Worm (Caenorhabditis elegans) whole organism, young adult: ENCODE data around the gene Y62H9A.16.

Source experiments
- B0261.1 ChIP-seq: sonication (generic microtip); optimal IDR thresholded peaks from 2 replicates; lab custom pipeline; 2016; ENCODE audit warnings: mild to moderate bottlenecking, missing genetic modification characterization, moderate library complexity, missing compliant biosample characterization
- F33H1.4 ChIP-seq: fragments of 200-800 bp; sonication (Bioruptor generic); IDR thresholded peaks from 2 replicates; pipeline ENCODE4 v1.3.6; 2022; ENCODE audit warnings: missing genetic modification reagents, missing genetic modification characterization, missing compliant biosample characterization
- F55B11.4 ChIP-seq: sonication (generic microtip); optimal IDR thresholded peaks from 2 replicates; lab custom pipeline; 2016; ENCODE audit warnings: missing compliant biosample characterization, missing genetic modification characterization, borderline replicate concordance; ENCODE audit not compliant: insufficient read depth
- F57C9.4 ChIP-seq: sonication (generic microtip); optimal IDR thresholded peaks from 2 replicates; lab custom pipeline; 2017; ENCODE audit warnings: mild to moderate bottlenecking, missing genetic modification characterization, missing compliant biosample characterization
- Y53G8AR.9 ChIP-seq: fragments of 200-800 bp; sonication (Bioruptor generic); conservative IDR thresholded peaks from 2 replicates; pipeline ENCODE4 v1.3.6; 2022; ENCODE audit warnings: missing genetic modification reagents, missing genetic modification characterization, missing compliant biosample characterization
- Y67H2A.10 ChIP-seq: fragments of 200-800 bp; sonication (Bioruptor generic); conservative IDR thresholded peaks from 2 replicates; pipeline ENCODE4 v1.3.6; 2022; ENCODE audit warnings: missing genetic modification reagents, missing genetic modification characterization, missing compliant biosample characterization
- akir-1 ChIP-seq: fragments of 200-800 bp; sonication (Bioruptor generic); optimal IDR thresholded peaks from 2 replicates; lab custom pipeline; 2018; ENCODE audit warnings: mild to moderate bottlenecking, missing genetic modification characterization, moderate library complexity, missing compliant biosample characterization
- ama-1 ChIP-seq, 3 experiments: fragments of 150-350 bp in 1 of 3; sonication (generic microtip) in 2 of 3; optimal IDR thresholded peaks; 2 replicates each; lab custom pipeline; 2014 to 2018; ENCODE audit warnings: missing biosample characterization in 2 of 3, missing genetic modification characterization in 2 of 3, missing genetic modification reagents in 2 of 3
- aptf-2 ChIP-seq: fragments of 200-800 bp; sonication (Bioruptor generic); conservative IDR thresholded peaks from 2 replicates; pipeline ENCODE4 v1.3.6; 2022; ENCODE audit warnings: missing genetic modification reagents, missing genetic modification characterization, missing compliant biosample characterization
- atf-7 ChIP-seq: sonication (generic microtip); optimal IDR thresholded peaks from 2 replicates; lab custom pipeline; 2017; ENCODE audit warnings: mild to moderate bottlenecking, missing genetic modification characterization, missing compliant biosample characterization
- ceh-40 ChIP-seq: fragments of 200-800 bp; sonication (Bioruptor generic); IDR thresholded peaks from 2 replicates; pipeline ENCODE4 v1.3.6; 2022; ENCODE audit warnings: missing genetic modification characterization, missing compliant biosample characterization
- ceh-79 ChIP-seq: sonication (generic microtip); optimal IDR thresholded peaks from 2 replicates; lab custom pipeline; 2017; ENCODE audit warnings: mild to moderate bottlenecking, missing genetic modification characterization, missing compliant biosample characterization
- chd-7 ChIP-seq: sonication (generic microtip); optimal IDR thresholded peaks from 2 replicates; lab custom pipeline; 2016; ENCODE audit warnings: mild to moderate bottlenecking, missing genetic modification characterization, moderate library complexity, missing compliant biosample characterization
- die-1 ChIP-seq: sonication (generic microtip); optimal IDR thresholded peaks from 2 replicates; lab custom pipeline; 2016; ENCODE audit warnings: missing genotype, mild to moderate bottlenecking, missing genetic modification characterization, missing compliant biosample characterization
- dox-1 ChIP-seq: fragments of 200-800 bp; sonication (Bioruptor generic); IDR thresholded peaks from 2 replicates; pipeline ENCODE4 v1.3.6; 2022; ENCODE audit warnings: missing genetic modification reagents, missing genetic modification characterization, missing compliant biosample characterization
- hmg-1.2 ChIP-seq: fragments of 200-800 bp; sonication (Bioruptor generic); IDR thresholded peaks from 2 replicates; pipeline ENCODE4 v1.3.6; 2022; ENCODE audit warnings: missing genetic modification reagents, missing genetic modification characterization, missing compliant biosample characterization
- hsf-1 ChIP-seq: fragments of 200-800 bp; sonication (Bioruptor generic); IDR thresholded peaks from 2 replicates; pipeline ENCODE4 v1.3.6; 2022; ENCODE audit warnings: missing genetic modification reagents, missing genetic modification characterization, missing compliant biosample characterization
- let-526 ChIP-seq: fragments of 200-800 bp; sonication (Bioruptor generic); IDR thresholded peaks from 2 replicates; pipeline ENCODE4 v1.3.6; 2022; ENCODE audit warnings: missing genetic modification reagents, missing genetic modification characterization, missing compliant biosample characterization
- let-607 ChIP-seq, 2 experiments: fragments of 200-800 bp in 1 of 2; sonication (Bioruptor generic) in 1 of 2; sonication (generic microtip) in 1 of 2; optimal IDR thresholded peaks; 2 replicates each; lab custom pipeline; 2016 to 2018; ENCODE audit warnings: mild to moderate bottlenecking in 2 of 2, missing compliant biosample characterization in 2 of 2, missing genetic modification characterization in 2 of 2, moderate library complexity in 2 of 2, missing genotype in 1 of 2
- lin-40 ChIP-seq: sonication (generic microtip); optimal IDR thresholded peaks from 2 replicates; lab custom pipeline; 2016; ENCODE audit warnings: missing genetic modification characterization, mild to moderate bottlenecking, missing compliant biosample characterization, missing genotype, missing genetic modification reagents
- lin-54 ChIP-seq: fragments of 200-800 bp; sonication (Bioruptor generic); optimal IDR thresholded peaks from 2 replicates; lab custom pipeline; 2018; ENCODE audit warnings: mild to moderate bottlenecking, missing genetic modification characterization, missing compliant biosample characterization
- lir-1 ChIP-seq: fragments of 200-800 bp; sonication (Bioruptor generic); conservative IDR thresholded peaks from 2 replicates; pipeline ENCODE4 v1.3.6; 2022; ENCODE audit warnings: missing genetic modification reagents, missing genetic modification characterization, missing compliant biosample characterization
- nhr-179 ChIP-seq: sonication (generic microtip); optimal IDR thresholded peaks from 2 replicates; lab custom pipeline; 2016; ENCODE audit warnings: mild to moderate bottlenecking, missing genetic modification characterization, missing compliant biosample characterization
- nhr-80 ChIP-seq: sonication (generic microtip); optimal IDR thresholded peaks from 2 replicates; lab custom pipeline; 2016; ENCODE audit warnings: missing genetic modification characterization, missing compliant biosample characterization
- nhr-90 ChIP-seq: sonication (generic microtip); optimal IDR thresholded peaks from 2 replicates; lab custom pipeline; 2016; ENCODE audit warnings: missing genotype, mild to moderate bottlenecking, missing genetic modification characterization, missing compliant biosample characterization
- pbrm-1 ChIP-seq: fragments of 200-800 bp; sonication (Bioruptor generic); IDR thresholded peaks from 2 replicates; pipeline ENCODE4 v1.3.6; 2022; ENCODE audit warnings: missing genetic modification reagents, missing genetic modification characterization, missing compliant biosample characterization
- snpc-1.3 ChIP-seq: sonication (generic microtip); optimal IDR thresholded peaks from 2 replicates; lab custom pipeline; 2017; ENCODE audit warnings: missing genetic modification characterization, mild to moderate bottlenecking, missing compliant biosample characterization, antibody characterized with exemption, moderate library complexity, missing genotype, missing genetic modification reagents; ENCODE audit not compliant: insufficient read depth
- sptf-2 ChIP-seq: fragments of 200-800 bp; sonication (Bioruptor generic); optimal IDR thresholded peaks from 2 replicates; lab custom pipeline; 2018; ENCODE audit warnings: mild to moderate bottlenecking, missing genetic modification characterization, missing compliant biosample characterization
- tbx-9 ChIP-seq: sonication (generic microtip); optimal IDR thresholded peaks from 2 replicates; lab custom pipeline; 2016; ENCODE audit warnings: borderline replicate concordance, missing genetic modification characterization, inconsistent platforms, missing compliant biosample characterization
- unc-62 ChIP-seq: fragments of 150-350 bp; optimal IDR thresholded peaks from 2 replicates; lab custom pipeline; 2014; ENCODE audit warnings: missing biosample characterization, missing genetic modification reagents, missing genetic modification characterization
- xnd-1 ChIP-seq: sonication (generic microtip); optimal IDR thresholded peaks from 2 replicates; lab custom pipeline; 2016; ENCODE audit warnings: missing genotype, missing genetic modification reagents, missing genetic modification characterization, missing compliant biosample characterization
- ztf-26 ChIP-seq: sonication (generic microtip); optimal IDR thresholded peaks from 2 replicates; lab custom pipeline; 2017; ENCODE audit warnings: missing genetic modification characterization, missing compliant biosample characterization
- ztf-28 ChIP-seq: fragments of 200-800 bp; sonication (Bioruptor generic); IDR thresholded peaks from 2 replicates; pipeline ENCODE4 v1.3.6; 2022; ENCODE audit warnings: missing genetic modification reagents, missing genetic modification characterization, missing compliant biosample characterization
- ztf-3 ChIP-seq: fragments of 200-800 bp; sonication (Bioruptor generic); optimal IDR thresholded peaks from 2 replicates; lab custom pipeline; 2018; ENCODE audit warnings: mild to moderate bottlenecking, missing genetic modification characterization, missing compliant biosample characterization

Y62H9A.16 gene

DNA sequence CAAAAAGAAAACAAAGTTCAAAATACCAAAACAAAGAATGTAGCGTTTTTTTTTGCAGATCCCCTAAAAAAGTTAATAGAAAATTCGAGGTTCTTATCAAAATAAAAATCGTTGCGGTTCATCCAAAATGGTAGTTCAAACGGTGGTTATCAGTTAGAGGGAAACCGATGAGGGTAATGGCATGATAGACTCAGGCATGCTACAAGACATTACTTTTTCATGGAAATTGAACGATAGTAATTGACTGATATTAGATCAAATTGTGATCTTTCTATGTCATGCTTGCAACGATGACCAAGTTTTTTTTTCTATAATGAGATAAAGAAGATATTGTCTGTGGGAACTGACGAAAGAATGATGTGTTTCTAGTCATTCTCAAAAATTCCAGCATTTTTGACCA is 46.5 kb downstream of the Y62H9A.16 start:
- TF ChIP-seq nhr-80, result peak; percentile 81
- TF ChIP-seq ztf-26, result peak; percentile 4
- TF ChIP-seq lir-1 (GFP tag; lab: Robert Waterston, UW), result no peak
- no peak for TF ChIP-seq xnd-1 (tag; lab: Kevin White, UChicago)
- TF ChIP-seq lin-40 (tag; lab: Kevin White, UChicago), result peak; percentile 7

DNA sequence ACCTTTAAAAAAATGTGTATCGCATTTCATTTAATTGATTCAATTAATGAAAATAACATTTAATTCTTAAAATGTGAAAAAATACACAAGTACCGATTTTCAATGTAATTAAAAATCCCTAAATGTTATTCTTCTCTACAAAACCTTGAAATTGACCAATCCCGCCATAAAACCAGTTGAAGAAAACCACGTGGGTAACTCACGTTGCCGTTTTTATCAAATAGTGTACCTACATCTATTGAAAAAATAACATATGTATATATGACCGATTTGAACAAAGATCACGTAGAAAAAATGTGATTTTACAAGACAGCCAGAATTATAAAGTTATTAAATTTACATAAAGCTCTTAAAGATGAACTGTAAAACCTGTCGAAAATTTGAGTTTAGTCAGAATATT is 47.1 kb downstream of the Y62H9A.16 start:
- no peak for TF ChIP-seq F55B11.4 (tag; lab: Kevin White, UChicago)
- TF ChIP-seq unc-62, result no peak
- no peak for TF ChIP-seq tbx-9 (tag; lab: Kevin White, UChicago)
- no peak for TF ChIP-seq atf-7 (tag; lab: Kevin White, UChicago)
- TF ChIP-seq nhr-179, result no peak
- no peak for TF ChIP-seq B0261.1
- TF ChIP-seq ceh-40 (GFP tag; lab: Robert Waterston, UW), result no peak
- no peak for TF ChIP-seq let-526
- no peak for TF ChIP-seq snpc-1.3 (tag; lab: Kevin White, UChicago)
- TF ChIP-seq nhr-90 (tag; lab: Kevin White, UChicago), result no peak
- TF ChIP-seq hmg-1.2 (GFP tag; lab: Robert Waterston, UW), result no peak
- no peak for TF ChIP-seq F33H1.4 (GFP tag; lab: Robert Waterston, UW)
- no peak for TF ChIP-seq Y67H2A.10 (GFP tag; lab: Robert Waterston, UW)
- TF ChIP-seq ztf-3 (GFP tag; lab: Kevin White, UChicago), result no peak
- TF ChIP-seq F57C9.4, result no peak
- TF ChIP-seq let-607 (tag; optimal IDR thresholded peaks at IDR 0.05; lab: Kevin White, UChicago), result no peak

DNA sequence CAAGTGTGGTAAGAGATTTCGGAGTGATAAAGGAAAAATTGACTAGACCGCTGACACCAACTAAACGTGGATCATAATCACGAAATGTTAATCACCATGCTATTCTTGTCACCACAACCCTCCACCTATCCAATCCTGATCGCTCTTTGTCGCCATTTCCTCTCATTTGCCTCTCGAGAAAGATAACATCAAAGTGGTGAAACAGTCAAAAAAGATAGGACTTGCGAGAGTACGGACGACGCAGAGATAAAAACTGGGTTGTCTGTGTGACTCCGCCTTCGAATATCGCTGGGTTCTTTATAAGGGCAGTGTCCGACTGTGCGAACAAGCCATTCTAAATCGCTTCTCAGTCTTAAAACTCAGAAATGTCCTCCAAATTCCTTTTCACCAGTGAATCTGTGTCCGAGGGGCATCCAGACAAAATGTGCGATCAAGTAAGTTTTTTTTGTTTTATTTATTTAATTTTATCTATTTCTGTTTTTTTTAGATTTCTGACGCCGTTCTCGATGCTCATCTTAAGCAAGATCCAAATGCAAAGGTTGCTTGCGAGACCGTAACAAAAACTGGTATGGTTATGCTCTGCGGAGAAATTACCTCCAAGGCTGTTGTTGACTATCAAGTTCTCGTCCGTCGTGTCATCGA is 47.7 kb downstream of the Y62H9A.16 start, which contains the start of gene sams-1:
Gene sams-1, plus strand, starts transcription at position 300 of the 642 bp plus-strand sequence.
- no peak for TF ChIP-seq let-607 (tag; optimal IDR thresholded peaks at IDR 0.05; lab: Kevin White, UChicago)
- no peak for TF ChIP-seq lin-54 (GFP tag; lab: Kevin White, UChicago)
- peak; percentile 8 for TF ChIP-seq nhr-80
- TF ChIP-seq aptf-2 (GFP tag; lab: Robert Waterston, UW), result no peak
- no peak for TF ChIP-seq Y53G8AR.9 (GFP tag; lab: Robert Waterston, UW)
- peak; percentile 77 for TF ChIP-seq ama-1 (optimal IDR thresholded peaks at IDR 0.05; lab: Kevin White, UChicago)
- no peak for TF ChIP-seq ama-1 (GFP tag; optimal IDR thresholded peaks at IDR 0.05; lab: Kevin White, UChicago)
- no peak for TF ChIP-seq ceh-79 (tag; lab: Kevin White, UChicago)
- TF ChIP-seq chd-7, result no peak
- 0 out of 2 replicates have a peak, but pooled peaks have one; percentile 6 for TF ChIP-seq dox-1 (GFP tag; lab: Robert Waterston, UW)
- TF ChIP-seq hsf-1 (GFP tag; lab: Robert Waterston, UW), result no peak

DNA sequence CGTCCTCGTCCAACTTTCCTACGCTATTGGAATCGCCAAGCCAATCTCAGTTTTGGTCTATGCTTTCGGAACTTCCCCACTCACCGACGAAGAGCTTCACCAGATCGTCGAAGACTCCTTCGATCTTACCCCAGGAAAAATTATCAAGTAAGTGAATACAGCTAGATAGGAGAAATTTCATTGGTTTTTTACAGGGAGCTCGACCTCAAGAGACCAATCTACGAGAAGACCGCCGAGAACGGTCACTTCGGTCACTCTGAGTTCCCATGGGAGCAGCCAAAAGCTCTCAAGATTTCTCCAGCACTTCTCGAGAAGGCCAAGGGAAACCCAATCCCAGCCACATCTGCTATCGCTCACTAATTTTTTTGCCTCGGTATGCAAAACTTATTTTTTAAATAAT is 48.9 kb downstream of the Y62H9A.16 start:
- no peak for TF ChIP-seq pbrm-1
- no peak for TF ChIP-seq ztf-28
- TF ChIP-seq akir-1 (GFP tag; lab: Kevin White, UChicago), result no peak
- TF ChIP-seq die-1 (tag; lab: Kevin White, UChicago), result no peak
- TF ChIP-seq sptf-2 (GFP tag; lab: Kevin White, UChicago), result no peak
